Worm (Caenorhabditis elegans): Measurements from ENCODE around the gene rpn-2.

DNA sequence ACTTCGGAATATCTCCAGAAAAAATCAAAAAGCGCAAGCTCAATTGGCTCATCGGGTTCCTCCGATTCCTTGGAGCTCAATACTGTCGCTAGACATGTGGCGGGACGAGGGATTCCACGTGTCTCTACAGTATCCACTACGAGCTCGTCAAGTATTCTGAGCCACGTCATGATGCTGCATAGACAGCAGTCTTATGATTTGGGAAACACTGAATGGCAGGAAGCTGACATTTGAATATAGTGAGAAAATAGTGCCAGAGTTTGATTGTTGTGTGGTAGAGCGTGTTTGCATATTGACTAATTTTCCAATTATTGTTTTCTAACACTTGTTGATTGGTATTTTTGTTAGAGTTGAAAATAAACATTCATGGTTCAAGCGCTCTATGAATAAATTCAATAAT, 35.6 kb upstream of the rpn-2 start:
- no peak for TF ChIP-seq nhr-12 (tag; optimal IDR thresholded peaks at IDR 0.05)
- no peak for TF ChIP-seq nhr-25 (tag; optimal IDR thresholded peaks at IDR 0.05)
- TF ChIP-seq ZK546.5 (tag; optimal IDR thresholded peaks at IDR 0.05) = no peak
- no peak for TF ChIP-seq elt-2 (tag; optimal IDR thresholded peaks at IDR 0.05)
- no peak for TF ChIP-seq snpc-4 (tag; optimal IDR thresholded peaks at IDR 0.05)
- no peak for TF ChIP-seq unc-39 (tag; optimal IDR thresholded peaks at IDR 0.05)
- TF ChIP-seq jun-1 (tag; optimal IDR thresholded peaks at IDR 0.05) = no peak
- no peak for TF ChIP-seq ztf-4 (tag; optimal IDR thresholded peaks at IDR 0.05)
- TF ChIP-seq lin-15B (tag; optimal IDR thresholded peaks at IDR 0.05) = no peak
- no peak for TF ChIP-seq mdl-1 (tag; optimal IDR thresholded peaks at IDR 0.05)

Measured in whole organism, L3 larva.